Fruit fly (Drosophila melanogaster) whole organism, embryonic: ENCODE measurements around the gene CG4594.

Experiments used
- Ada2b ChIP-seq: fragments of 200-800 bp; sonication (Bioruptor generic); IDR thresholded peaks from 2 replicates; pipeline ENCODE4 v1.3.6; 2022; ENCODE audit warnings: missing biosample characterization, missing genetic modification characterization
- BtbVII ChIP-seq: fragments of 200-800 bp; sonication (Bioruptor generic); optimal IDR thresholded peaks from 3 replicates; lab custom pipeline; 2017; ENCODE audit warnings: missing biosample characterization, mild to moderate bottlenecking, missing genetic modification characterization
- CG10979 ChIP-seq: fragments of 200-800 bp; sonication (Bioruptor generic); optimal IDR thresholded peaks from 2 replicates; lab custom pipeline; 2018; ENCODE audit warnings: missing biosample characterization, mild to moderate bottlenecking, missing genetic modification characterization, moderate library complexity
- CG11560 ChIP-seq: fragments of 200-800 bp; sonication (Bioruptor generic); IDR thresholded peaks from 3 replicates; pipeline ENCODE4 v1.3.6; 2022; ENCODE audit warnings: missing biosample characterization, missing genetic modification characterization
- CG15696 ChIP-seq: fragments of 200-800 bp; sonication (Bioruptor generic); optimal IDR thresholded peaks from 2 replicates; lab custom pipeline; 2019; ENCODE audit warnings: missing biosample characterization, mild to moderate bottlenecking, missing genetic modification characterization, moderate library complexity
- CG16815 ChIP-seq: fragments of 200-800 bp; sonication (Bioruptor generic); optimal IDR thresholded peaks from 3 replicates; lab custom pipeline; 2017; ENCODE audit warnings: missing biosample characterization, mild to moderate bottlenecking, missing genetic modification characterization
- CG18599 ChIP-seq: fragments of 200-800 bp; sonication (Bioruptor generic); optimal IDR thresholded peaks from 3 replicates; lab custom pipeline; 2017; ENCODE audit warnings: missing biosample characterization, missing genetic modification characterization, mild to moderate bottlenecking, moderate library complexity, missing genetic modification reagents
- CG33213 ChIP-seq: fragments of 200-800 bp; sonication (Bioruptor generic); optimal IDR thresholded peaks from 3 replicates; lab custom pipeline; 2016; ENCODE audit warnings: missing biosample characterization, missing genetic modification characterization
- CG4820 ChIP-seq: fragments of 200-800 bp; sonication (Bioruptor generic); optimal IDR thresholded peaks from 3 replicates; lab custom pipeline; 2016; ENCODE audit warnings: missing biosample characterization, missing genetic modification characterization
- CG5245 ChIP-seq: fragments of 200-800 bp; sonication (Bioruptor generic); optimal IDR thresholded peaks from 3 replicates; lab custom pipeline; 2016; ENCODE audit warnings: missing biosample characterization, missing genetic modification characterization
- CG6765 ChIP-seq: fragments of 200-800 bp; sonication (Bioruptor generic); optimal IDR thresholded peaks from 3 replicates; lab custom pipeline; 2017; ENCODE audit warnings: missing biosample characterization, mild to moderate bottlenecking, missing genetic modification characterization
- CG6791 ChIP-seq: fragments of 200-800 bp; sonication (Bioruptor generic); IDR thresholded peaks from 3 replicates; pipeline ENCODE4 v1.3.6; 2022; ENCODE audit warnings: missing biosample characterization, missing genetic modification characterization; ENCODE audit not compliant: partially characterized antibody
- CG7372 ChIP-seq: fragments of 200-800 bp; sonication (Bioruptor generic); IDR thresholded peaks from 2 replicates; pipeline ENCODE4 v1.3.6; 2022; ENCODE audit warnings: missing biosample characterization, missing genetic modification characterization
- CG7556 ChIP-seq: fragments of 200-800 bp; sonication (Bioruptor generic); optimal IDR thresholded peaks from 2 replicates; lab custom pipeline; 2017; ENCODE audit warnings: missing biosample characterization, mild to moderate bottlenecking, missing genetic modification characterization
- CG8478 ChIP-seq: fragments of >200 bp; optimal IDR thresholded peaks from 2 replicates; lab custom pipeline; 2018
- CG8924 ChIP-seq: fragments of 200-800 bp; optimal IDR thresholded peaks from 3 replicates; lab custom pipeline; 2019; ENCODE audit warnings: missing biosample characterization, mild to moderate bottlenecking, missing genetic modification characterization, moderate library complexity
- CG9727 ChIP-seq: fragments of 200-800 bp; sonication (Bioruptor generic); optimal IDR thresholded peaks from 3 replicates; lab custom pipeline; 2017; ENCODE audit warnings: missing biosample characterization, mild to moderate bottlenecking, missing genetic modification characterization
- D ChIP-seq, 2 experiments: fragments of 200-800 bp in 1 of 2; fragments of >200 bp in 1 of 2; sonication (Bioruptor generic) in 1 of 2; optimal IDR thresholded peaks; 2 replicates in 1 of 2; 3 replicates in 1 of 2; lab custom pipeline; 2017; ENCODE audit warnings: mild to moderate bottlenecking in 1 of 2, missing biosample characterization in 1 of 2, missing genetic modification characterization in 1 of 2, missing genetic modification reagents in 1 of 2
- Dek ChIP-seq: fragments of 200-800 bp; sonication (Bioruptor generic); optimal IDR thresholded peaks from 3 replicates; lab custom pipeline; 2019; ENCODE audit warnings: missing biosample characterization, mild to moderate bottlenecking, missing genetic modification characterization, moderate library complexity
- Dp ChIP-seq: fragments of 200-800 bp; sonication (Bioruptor generic); optimal IDR thresholded peaks from 2 replicates; lab custom pipeline; 2018; ENCODE audit warnings: missing biosample characterization, mild to moderate bottlenecking, missing genetic modification characterization, moderate library complexity
- Eip74EF ChIP-seq, 2 experiments: fragments of 200-800 bp in 1 of 2; fragments of >200 bp in 1 of 2; sonication (Bioruptor generic) in 1 of 2; optimal IDR thresholded peaks; 2 replicates each; lab custom pipeline; 2017 to 2019; ENCODE audit warnings: missing biosample characterization in 2 of 2, missing genetic modification characterization in 2 of 2, mild to moderate bottlenecking in 1 of 2, moderate library complexity in 1 of 2
- Fer2 ChIP-seq: fragments of 200-800 bp; sonication (Bioruptor generic); optimal IDR thresholded peaks from 2 replicates; lab custom pipeline; 2018; ENCODE audit warnings: missing biosample characterization, mild to moderate bottlenecking, missing genetic modification characterization, moderate library complexity
- HHEX ChIP-seq: fragments of 200-800 bp; sonication (Bioruptor generic); optimal IDR thresholded peaks from 3 replicates; lab custom pipeline; 2017; ENCODE audit warnings: missing biosample characterization, mild to moderate bottlenecking, missing genetic modification characterization, missing genetic modification reagents
- HmgZ ChIP-seq: fragments of 200-800 bp; sonication (Bioruptor generic); optimal IDR thresholded peaks from 2 replicates; lab custom pipeline; 2018; ENCODE audit warnings: missing biosample characterization, mild to moderate bottlenecking, missing genetic modification characterization
- Mrtf ChIP-seq: fragments of 200-800 bp; sonication (Bioruptor generic); IDR thresholded peaks from 3 replicates; pipeline ENCODE4 v1.3.6; 2022; ENCODE audit warnings: missing biosample characterization, missing genetic modification characterization
- Myb ChIP-seq: fragments of 200-800 bp; sonication (Bioruptor generic); optimal IDR thresholded peaks from 2 replicates; lab custom pipeline; 2016; ENCODE audit warnings: missing biosample characterization, missing genetic modification characterization
- NFAT ChIP-seq: fragments of 200-800 bp; sonication (Bioruptor generic); IDR thresholded peaks from 2 replicates; pipeline ENCODE4 v1.3.6; 2022; ENCODE audit warnings: missing biosample characterization, missing genetic modification characterization
- Nf-YC ChIP-seq: fragments of 200-800 bp; optimal IDR thresholded peaks from 3 replicates; lab custom pipeline; 2019; ENCODE audit warnings: missing biosample characterization, mild to moderate bottlenecking, missing genetic modification characterization, moderate library complexity
- Opbp ChIP-seq: fragments of 200-800 bp; sonication (Bioruptor generic); IDR thresholded peaks from 3 replicates; pipeline ENCODE4 v1.3.6; 2022; ENCODE audit warnings: missing biosample characterization, missing genetic modification characterization; ENCODE audit not compliant: partially characterized antibody
- Pdp1 ChIP-seq, 2 experiments: fragments of 200-800 bp; sonication (Bioruptor generic); optimal IDR thresholded peaks; 3 replicates each; lab custom pipeline; 2016; ENCODE audit warnings: missing biosample characterization in 2 of 2, missing genetic modification characterization in 2 of 2, mild to moderate bottlenecking in 1 of 2, moderate library complexity in 1 of 2
- Usf ChIP-seq: fragments of 200-800 bp; sonication (Bioruptor generic); optimal IDR thresholded peaks from 2 replicates; lab custom pipeline; 2017; ENCODE audit warnings: missing genotype, missing biosample characterization, missing genetic modification characterization
- al ChIP-seq: fragments of 200-800 bp; sonication (Bioruptor generic); IDR thresholded peaks from 2 replicates; pipeline ENCODE4 v1.3.6; 2022; ENCODE audit warnings: missing biosample characterization, missing genetic modification characterization
- bcd ChIP-seq: fragments of 200-800 bp; sonication (Bioruptor generic); optimal IDR thresholded peaks from 2 replicates; lab custom pipeline; 2017; ENCODE audit warnings: missing biosample characterization, mild to moderate bottlenecking, missing genetic modification characterization
- disco-r ChIP-seq: fragments of 200-800 bp; sonication (Bioruptor generic); optimal IDR thresholded peaks from 2 replicates; lab custom pipeline; 2016; ENCODE audit warnings: missing biosample characterization, missing genetic modification characterization
- gfzf ChIP-seq: fragments of 200-800 bp; sonication (Bioruptor generic); optimal IDR thresholded peaks from 2 replicates; lab custom pipeline; 2016; ENCODE audit warnings: missing biosample characterization, mild to moderate bottlenecking, missing genetic modification characterization, moderate library complexity
- nerfin-1 ChIP-seq: fragments of 200-800 bp; sonication (Bioruptor generic); optimal IDR thresholded peaks from 3 replicates; lab custom pipeline; 2019; ENCODE audit warnings: missing biosample characterization, mild to moderate bottlenecking, missing genetic modification characterization, moderate library complexity
- nom ChIP-seq: fragments of 200-800 bp; sonication (Bioruptor generic); optimal IDR thresholded peaks from 2 replicates; lab custom pipeline; 2017; ENCODE audit warnings: missing biosample characterization, missing genetic modification characterization, mild to moderate bottlenecking, moderate library complexity, missing genetic modification reagents
- p53 ChIP-seq: fragments of 200-800 bp; sonication (Bioruptor generic); optimal IDR thresholded peaks from 2 replicates; lab custom pipeline; 2016; ENCODE audit warnings: missing biosample characterization, missing genetic modification characterization
- pan ChIP-seq, 4 experiments: fragments of >200 bp in 3 of 4; fragments of 200-800 bp in 1 of 4; sonication (Bioruptor generic) in 1 of 4; optimal IDR thresholded peaks in 3 of 4; IDR thresholded peaks in 1 of 4; 2 replicates each; pipeline versions ENCODE4 v1.3.6 to Lab custom; 2017 to 2022; ENCODE audit warnings: missing biosample characterization in 2 of 4, missing genetic modification characterization in 2 of 4, mixed read lengths in 1 of 4
- sens-2 ChIP-seq: fragments of 200-800 bp; sonication (Bioruptor generic); IDR thresholded peaks from 2 replicates; pipeline ENCODE4 v1.3.6; 2022; ENCODE audit warnings: missing biosample characterization, missing genetic modification characterization
- sna ChIP-seq: fragments of 200-800 bp; sonication (Bioruptor generic); IDR thresholded peaks from 2 replicates; pipeline ENCODE4 v1.3.6; 2022; ENCODE audit warnings: missing biosample characterization, missing genetic modification characterization; ENCODE audit not compliant: partially characterized antibody
- stwl ChIP-seq: fragments of 200-800 bp; sonication (Bioruptor generic); optimal IDR thresholded peaks from 3 replicates; lab custom pipeline; 2018; ENCODE audit warnings: missing biosample characterization, mild to moderate bottlenecking, missing genetic modification characterization, moderate library complexity
- tin ChIP-seq: fragments of 200-800 bp; sonication (Bioruptor generic); optimal IDR thresholded peaks from 3 replicates; lab custom pipeline; 2016; ENCODE audit warnings: missing biosample characterization, missing genetic modification characterization
- tll ChIP-seq, 2 experiments: fragments of 200-800 bp in 1 of 2; fragments of >200 bp in 1 of 2; sonication (Bioruptor generic) in 1 of 2; optimal IDR thresholded peaks; 2 replicates each; lab custom pipeline; 2017 to 2019; ENCODE audit warnings: missing biosample characterization in 2 of 2, missing genetic modification characterization in 2 of 2, mild to moderate bottlenecking in 1 of 2, moderate library complexity in 1 of 2
- trem ChIP-seq: fragments of 200-800 bp; optimal IDR thresholded peaks from 3 replicates; lab custom pipeline; 2019; ENCODE audit warnings: missing biosample characterization, mild to moderate bottlenecking, missing genetic modification characterization, moderate library complexity
- ttk ChIP-seq: fragments of 200-800 bp; sonication (Bioruptor generic); IDR thresholded peaks from 2 replicates; pipeline ENCODE4 v2.1.2; 2022; ENCODE audit warnings: missing biosample characterization, missing genetic modification characterization
- unc-4 ChIP-seq: fragments of 200-800 bp; sonication (Bioruptor generic); IDR thresholded peaks from 2 replicates; pipeline ENCODE4 v1.3.6; 2022; ENCODE audit warnings: missing biosample characterization, missing genetic modification characterization; ENCODE audit not compliant: partially characterized antibody
- zen ChIP-seq: fragments of 200-800 bp; sonication (Bioruptor generic); optimal IDR thresholded peaks from 3 replicates; lab custom pipeline; 2018; ENCODE audit warnings: missing biosample characterization, mild to moderate bottlenecking, missing genetic modification characterization, moderate library complexity
- zf30C ChIP-seq: fragments of 200-800 bp; sonication (Bioruptor generic); optimal IDR thresholded peaks from 3 replicates; lab custom pipeline; 2018; ENCODE audit warnings: missing biosample characterization, mild to moderate bottlenecking, missing genetic modification characterization

Gene CG4594

DNA sequence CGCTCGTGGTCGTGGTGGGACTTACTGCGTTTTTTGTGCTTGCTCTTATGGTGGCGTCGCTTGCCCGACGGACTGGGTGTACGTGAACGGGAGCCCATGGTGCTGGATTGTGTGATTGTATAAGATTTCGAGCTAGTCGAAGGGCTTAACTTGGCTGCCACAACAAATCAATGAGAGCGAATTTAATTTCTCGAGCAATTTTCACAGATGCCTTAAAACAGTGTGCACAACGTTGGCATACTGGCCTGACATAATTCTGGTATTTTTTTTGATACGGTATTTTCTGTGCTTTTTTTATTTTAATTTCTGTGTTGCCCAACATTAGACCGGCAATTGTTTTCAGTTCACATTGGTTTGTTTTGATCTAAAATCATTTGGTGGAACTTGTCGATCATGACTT lies 17.9 kb downstream of the CG4594 start, which contains the start of gene Arglu1 (continued):
- TF ChIP-seq BtbVII (GFP tag; lab: Kevin White, UChicago): no peak
- no peak for TF ChIP-seq tll (GFP tag; optimal IDR thresholded peaks at IDR 0.05; lab: Kevin White, UChicago)
- no peak for TF ChIP-seq Eip74EF (GFP tag; optimal IDR thresholded peaks at IDR 0.05; lab: Kevin White, UChicago)
- no peak for TF ChIP-seq CG6765 (GFP tag; lab: Kevin White, UChicago)
- no peak for TF ChIP-seq Fer2 (tag; lab: Kevin White, UChicago)
- peak; percentile 26 for TF ChIP-seq Myb
- TF ChIP-seq CG18599 (GFP tag; lab: Kevin White, UChicago): no peak
- no peak for TF ChIP-seq zf30C (GFP tag; lab: Kevin White, UChicago)
- no peak for TF ChIP-seq CG8924 (tag; lab: Kevin White, UChicago)
- peak; percentile 52 for TF ChIP-seq stwl (tag; lab: Kevin White, UChicago)
- no peak for TF ChIP-seq al (GFP tag; lab: Robert Waterston, UW)
- TF ChIP-seq CG33213 (GFP tag; lab: Kevin White, UChicago): peak; percentile 37
- no peak for TF ChIP-seq Mrtf
- no peak for TF ChIP-seq CG11560 (tag; lab: Robert Waterston, UW)
- TF ChIP-seq trem (tag; lab: Kevin White, UChicago): peak; percentile 8
- TF ChIP-seq CG16815 (GFP tag; lab: Kevin White, UChicago): no peak
- TF ChIP-seq Dp: no peak
- TF ChIP-seq nom: no peak
- TF ChIP-seq ttk (GFP tag; lab: Robert Waterston, UW): no peak
- TF ChIP-seq tin (GFP tag; lab: Kevin White, UChicago): peak; percentile 22
- no peak for TF ChIP-seq Dek (tag; lab: Kevin White, UChicago)
- no peak for TF ChIP-seq HHEX (GFP tag; lab: Kevin White, UChicago)
- no peak for TF ChIP-seq pan (optimal IDR thresholded peaks at IDR 0.05; lab: Kevin White, UChicago)
- peak in 1 of 2 experiments; percentile 41 for TF ChIP-seq pan (GFP tag; optimal IDR thresholded peaks at IDR 0.05 in 1 of 2, IDR thresholded peaks at IDR 0.05 in 1 of 2)
- TF ChIP-seq nerfin-1: no peak
- TF ChIP-seq Opbp: no peak
- no peak for TF ChIP-seq p53 (GFP tag; lab: Kevin White, UChicago)
- TF ChIP-seq CG7372: no peak
- peak; percentile 34; the same call in 1 of the 2 replicates for TF ChIP-seq NFAT (GFP tag; lab: Robert Waterston, UW)
- peak; percentile 38 for TF ChIP-seq HmgZ
- TF ChIP-seq sens-2 (GFP tag; lab: Robert Waterston, UW): no peak
- no peak for TF ChIP-seq CG9727 (GFP tag; lab: Kevin White, UChicago)
- TF ChIP-seq bcd (GFP tag; lab: Kevin White, UChicago): no peak
- TF ChIP-seq zen (tag; lab: Kevin White, UChicago): no peak
- no peak for TF ChIP-seq CG15696 (tag; lab: Kevin White, UChicago)
- TF ChIP-seq D (optimal IDR thresholded peaks at IDR 0.05; lab: Kevin White, UChicago): no peak
- TF ChIP-seq D (GFP tag; optimal IDR thresholded peaks at IDR 0.05; lab: Kevin White, UChicago): no peak
- no peak for TF ChIP-seq CG4820 (GFP tag; lab: Kevin White, UChicago)
- TF ChIP-seq CG5245 (GFP tag; lab: Kevin White, UChicago): no peak
- TF ChIP-seq unc-4 (GFP tag; lab: Robert Waterston, UW): no peak
- TF ChIP-seq CG10979 (tag; lab: Kevin White, UChicago): no peak
- peak in 1 of 2 experiments; percentile 81 for TF ChIP-seq Pdp1 (GFP tag; optimal IDR thresholded peaks at IDR 0.05; lab: Kevin White, UChicago)
- TF ChIP-seq disco-r (GFP tag; lab: Kevin White, UChicago): no peak
- no peak for TF ChIP-seq CG7556 (GFP tag; lab: Kevin White, UChicago)
- no peak for TF ChIP-seq CG6791 (GFP tag; lab: Robert Waterston, UW)
- TF ChIP-seq Usf (GFP tag; lab: Kevin White, UChicago): no peak
- TF ChIP-seq CG8478 (lab: Kevin White, UChicago): no peak
- TF ChIP-seq sna: no peak
- TF ChIP-seq gfzf (GFP tag; lab: Kevin White, UChicago): peak; percentile 67
- TF ChIP-seq Nf-YC: no peak
- TF ChIP-seq Ada2b: no peak
